Worm (Caenorhabditis elegans) whole organism, L4 larva: ENCODE data around the gene dis-3.

Experiments used
- F49E8.2 ChIP-seq: sonication (generic microtip); optimal IDR thresholded peaks from 2 replicates; lab custom pipeline; 2016; ENCODE audit warnings: missing compliant biosample characterization, mild to moderate bottlenecking, missing genetic modification characterization, borderline replicate concordance
- ama-1 ChIP-seq: fragments of 150-350 bp; optimal IDR thresholded peaks from 2 replicates; lab custom pipeline; 2014; ENCODE audit warnings: inconsistent platforms, mixed read lengths
- madf-5 ChIP-seq, 2 experiments: fragments of 200-800 bp; sonication (Bioruptor generic); IDR thresholded peaks; 2 replicates each; pipeline ENCODE4 v1.3.6; 2022; ENCODE audit warnings: missing compliant biosample characterization in 2 of 2, missing genetic modification characterization in 2 of 2
- unc-62 ChIP-seq, 3 experiments: fragments of 150-350 bp in 1 of 3; sonication (generic microtip); optimal IDR thresholded peaks in 2 of 3; peaks in 1 of 3; 1 replicate in 1 of 3; 2 replicates in 2 of 3; lab custom pipeline; 2014 to 2017; ENCODE audit warnings: missing biosample characterization in 3 of 3, missing genetic modification characterization in 3 of 3, missing genetic modification reagents in 3 of 3, missing genotype in 1 of 3

DNA sequence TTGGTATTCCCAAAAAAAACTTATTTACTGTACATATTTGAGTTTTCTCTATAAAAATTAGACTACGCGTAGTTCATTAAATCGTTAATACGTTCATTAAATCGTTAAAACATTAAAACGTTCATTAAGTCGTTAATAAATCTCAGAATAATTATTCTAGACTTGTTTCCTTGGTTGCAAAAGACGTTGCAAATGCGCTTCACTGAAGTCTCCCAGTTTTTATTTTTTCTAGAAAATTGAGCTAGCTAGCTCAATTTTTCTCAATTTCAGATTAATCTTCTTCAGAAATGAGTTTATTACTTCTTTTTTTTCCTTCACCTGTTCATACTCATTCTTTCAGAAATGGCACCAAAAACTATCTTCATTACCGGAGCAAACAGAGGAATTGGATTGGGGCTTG lies 47.9 kb downstream of the dis-3 start:
- TF ChIP-seq unc-62 (GFP tag; optimal IDR thresholded peaks at IDR 0.05 in 1 of 2; lab: Kevin White, UChicago) (peak in 1 of 2 experiments; percentile 9), unc-62 (tag; optimal IDR thresholded peaks at IDR 0.05; lab: Kevin White, UChicago) (no peak), madf-5 (GFP tag; IDR thresholded peaks at IDR 0.05; lab: Robert Waterston, UW) (no peak), F49E8.2 (tag; lab: Kevin White, UChicago) (no peak), ama-1 (lab: Kevin White, UChicago) (no peak)
